Fruit fly (Drosophila melanogaster): ENCODE measurements around the gene Srpk79D.

DNA sequence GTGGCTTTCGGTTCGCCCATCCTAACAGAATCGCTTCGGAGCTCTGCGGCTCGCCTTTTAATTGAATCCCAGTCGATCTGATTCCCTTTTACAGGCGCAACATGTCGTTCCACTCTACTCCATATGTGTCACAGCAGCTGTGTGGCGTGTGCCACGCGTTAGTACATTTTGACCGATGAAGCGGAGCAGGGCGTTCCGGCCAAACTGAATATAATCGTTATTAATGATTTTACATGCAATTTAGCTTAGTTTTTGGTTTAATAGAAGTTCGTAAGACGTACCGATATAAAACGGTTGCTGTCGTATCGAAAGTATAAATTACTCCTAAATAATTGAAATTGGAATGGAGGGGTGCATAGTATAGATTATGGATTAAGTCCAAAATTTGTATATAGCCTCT is 7.2 kb upstream of the Srpk79D start, which contains the start of gene CG11523:
- no peak for TF ChIP-seq Blimp-1 (GFP tag; optimal IDR thresholded peaks at IDR 0.05)
- no peak for TF ChIP-seq CG11902 (GFP tag; optimal IDR thresholded peaks at IDR 0.05)
- no peak for TF ChIP-seq Eip93F (GFP tag; optimal IDR thresholded peaks at IDR 0.05)
- no peak for TF ChIP-seq CG6808 (GFP tag; optimal IDR thresholded peaks at IDR 0.05)
- no peak for TF ChIP-seq dac (GFP tag; optimal IDR thresholded peaks at IDR 0.05)
- TF ChIP-seq Sox15 (GFP tag; optimal IDR thresholded peaks at IDR 0.05), result no peak
- no peak for TF ChIP-seq esn (GFP tag; optimal IDR thresholded peaks at IDR 0.05)
- TF ChIP-seq Lpt (GFP tag; optimal IDR thresholded peaks at IDR 0.05), result no peak
- no peak for TF ChIP-seq svp (GFP tag)
- no peak for TF ChIP-seq salr (GFP tag; optimal IDR thresholded peaks at IDR 0.05)
- no peak for TF ChIP-seq CG8632 (GFP tag; optimal IDR thresholded peaks at IDR 0.05)
- TF ChIP-seq CG6163 (GFP tag; IDR thresholded peaks at IDR 0.05), result no peak
- no peak for TF ChIP-seq CG15336 (GFP tag; IDR thresholded peaks at IDR 0.05)
- TF ChIP-seq CG1621 (tag; optimal IDR thresholded peaks at IDR 0.05), result peak; percentile 95
